Fruit fly (Drosophila melanogaster): ENCODE results near the gene CG9452.

Gene CG9452

DNA sequence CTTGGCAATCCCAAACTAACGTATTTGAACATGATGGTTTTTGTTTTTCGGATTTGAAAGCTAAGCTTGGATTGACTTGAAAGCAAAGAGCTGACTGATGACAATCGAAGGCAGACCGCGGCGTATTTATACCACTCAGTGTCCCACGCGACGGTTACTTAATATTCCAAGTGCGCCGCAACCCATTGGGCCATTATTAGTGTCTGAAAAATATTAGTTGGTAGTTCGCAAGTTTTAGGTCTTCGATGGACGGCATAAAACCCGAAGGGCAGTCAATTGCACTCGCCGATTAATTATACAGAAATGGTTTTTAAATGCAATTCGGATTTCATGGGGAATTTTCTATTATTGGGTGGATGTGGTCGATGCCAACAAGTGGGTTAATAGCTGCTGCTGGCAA, 39.0 kb downstream of the CG9452 start, which contains the start of gene CG14095:
CG14095 (minus strand) TSS at position 101 of the 400 bp plus-strand sequence.
- no peak for TF ChIP-seq CG32264 (GFP tag; optimal IDR thresholded peaks at IDR 0.05)
- TF ChIP-seq OdsH (GFP tag; optimal IDR thresholded peaks at IDR 0.05): no peak
- TF ChIP-seq Dif (GFP tag; optimal IDR thresholded peaks at IDR 0.05; ENCODE audit: partially characterized antibody): no peak
- no peak for TF ChIP-seq N (GFP tag; optimal IDR thresholded peaks at IDR 0.05)
- TF ChIP-seq dl (GFP tag; optimal IDR thresholded peaks at IDR 0.05; ENCODE audit: insufficient read depth in 1 of 2, partially characterized antibody in 2 of 2): no peak
- no peak for TF ChIP-seq lola (GFP tag; optimal IDR thresholded peaks at IDR 0.05)
- no peak for TF ChIP-seq usp (GFP tag; optimal IDR thresholded peaks at IDR 0.05)
- TF ChIP-seq Rel (GFP tag; optimal IDR thresholded peaks at IDR 0.05): no peak
- no peak for TF ChIP-seq Rel (tag; optimal IDR thresholded peaks at IDR 0.05)
- TF ChIP-seq HLH106 (tag; optimal IDR thresholded peaks at IDR 0.05): no peak
- TF ChIP-seq Hr78 (GFP tag; optimal IDR thresholded peaks at IDR 0.05): no peak
- TF ChIP-seq Jra (GFP tag; optimal IDR thresholded peaks at IDR 0.05): no peak
- no peak for TF ChIP-seq Myc (optimal IDR thresholded peaks at IDR 0.05)
- TF ChIP-seq GATAd (GFP tag; optimal IDR thresholded peaks at IDR 0.05): no peak
- TF ChIP-seq Dfd (GFP tag; optimal IDR thresholded peaks at IDR 0.05): no peak
- no peak for TF ChIP-seq fru (GFP tag; optimal IDR thresholded peaks at IDR 0.05)
- no peak for TF ChIP-seq woc (GFP tag; optimal IDR thresholded peaks at IDR 0.05)
- no peak for TF ChIP-seq brk (GFP tag; optimal IDR thresholded peaks at IDR 0.05)

Data from whole organism, wandering third instar larva.